Worm (Caenorhabditis elegans) whole organism, late embryonic: ENCODE data around the gene F20D1.3.

Source experiments
- ama-1 ChIP-seq: fragments of 150-350 bp; optimal IDR thresholded peaks from 2 replicates; lab custom pipeline; 2014
- fkh-10 ChIP-seq: fragments of 150-350 bp; optimal IDR thresholded peaks from 2 replicates; lab custom pipeline; 2014; ENCODE audit warnings: missing biosample characterization, missing genetic modification reagents, missing genetic modification characterization
- hlh-13 ChIP-seq: fragments of 200-800 bp; sonication (Bioruptor generic); optimal IDR thresholded peaks from 2 replicates; lab custom pipeline; 2018; ENCODE audit warnings: mild to moderate bottlenecking, missing genetic modification characterization, missing compliant biosample characterization
- hlh-30 ChIP-seq: sonication (generic microtip); optimal IDR thresholded peaks from 2 replicates; lab custom pipeline; 2017; ENCODE audit warnings: antibody characterized with exemption, missing genetic modification characterization, missing compliant biosample characterization; ENCODE audit not compliant: insufficient read depth
- odd-2 ChIP-seq: sonication (generic microtip); optimal IDR thresholded peaks from 2 replicates; lab custom pipeline; 2017; ENCODE audit warnings: antibody characterized with exemption, mild to moderate bottlenecking, missing genetic modification characterization, missing compliant biosample characterization
- unc-55 ChIP-seq: sonication (generic microtip); optimal IDR thresholded peaks from 2 replicates; lab custom pipeline; 2017; ENCODE audit warnings: missing biosample characterization, missing genetic modification reagents, missing genetic modification characterization

- TF ChIP-seq hlh-13 (GFP tag; lab: Kevin White, UChicago) (no peak), fkh-10 (GFP tag; lab: Kevin White, UChicago) (no peak), hlh-30 (tag; lab: Kevin White, UChicago) (no peak), odd-2 (tag; lab: Kevin White, UChicago) (no peak), unc-55 (GFP tag; lab: Kevin White, UChicago) (no peak), ama-1 (lab: Kevin White, UChicago) (no peak)
Observed at ce11 chrX:15006847-15007358, 31.0 kb downstream of the F20D1.3 start, which contains the start of gene ergi-2.
